Fruit fly (Drosophila melanogaster): Measurements from ENCODE around the gene Mst84B.
A peak's percentile ranks its signal among the peaks of the same experiment; 100 is the strongest.

The Mst84B gene

dm6 chr3R:7067092-7067491 is 5.1 kb downstream of the Mst84B start, which contains the start of the genes CG1105 and CG1965 (continued):
- no peak for TF ChIP-seq CG13894 (tag; optimal IDR thresholded peaks at IDR 0.05)
- TF ChIP-seq ash1 (GFP tag; optimal IDR thresholded peaks at IDR 0.05): peak; percentile 45
- TF ChIP-seq Ets97D (GFP tag; optimal IDR thresholded peaks at IDR 0.05): peak; percentile 93
- peak; percentile 62 for TF ChIP-seq CG17802 (tag; optimal IDR thresholded peaks at IDR 0.05)
- peak; percentile 92 for TF ChIP-seq grau (tag; optimal IDR thresholded peaks at IDR 0.05)
- peak; percentile 99 for TF ChIP-seq unc-4 (GFP tag; IDR thresholded peaks at IDR 0.05; ENCODE audit: partially characterized antibody)
- peak; percentile 85 for TF ChIP-seq CG11560 (tag; IDR thresholded peaks at IDR 0.05)
- TF ChIP-seq jing (GFP tag; optimal IDR thresholded peaks at IDR 0.05): peak; percentile 78
- TF ChIP-seq nerfin-2 (GFP tag; IDR thresholded peaks at IDR 0.05; ENCODE audit: partially characterized antibody): peak; percentile 94
- TF ChIP-seq CG11247 (GFP tag; IDR thresholded peaks at IDR 0.05): peak; percentile 93
- TF ChIP-seq CG7556 (GFP tag; optimal IDR thresholded peaks at IDR 0.05): peak; percentile 85
- TF ChIP-seq Bgb (GFP tag; IDR thresholded peaks at IDR 0.05; ENCODE audit: partially characterized antibody): peak; percentile 97
- TF ChIP-seq gro (GFP tag; optimal IDR thresholded peaks at IDR 0.05): peak; percentile 93
- TF ChIP-seq pb (GFP tag; optimal IDR thresholded peaks at IDR 0.05): peak; percentile 68
- peak; percentile 83 for TF ChIP-seq CG30020 (tag; optimal IDR thresholded peaks at IDR 0.05)
- peak; percentile 97 for TF ChIP-seq mam (GFP tag; optimal IDR thresholded peaks at IDR 0.05)
- TF ChIP-seq mirr (GFP tag; optimal IDR thresholded peaks at IDR 0.05): no peak
- TF ChIP-seq Nf-YA (GFP tag; IDR thresholded peaks at IDR 0.05): peak; percentile 77
- peak; percentile 88 for TF ChIP-seq Atf3 (GFP tag; optimal IDR thresholded peaks at IDR 0.05)
- TF ChIP-seq scrt (GFP tag; optimal IDR thresholded peaks at IDR 0.05): peak; percentile 77
- peak; percentile 91 for TF ChIP-seq slp2 (GFP tag; optimal IDR thresholded peaks at IDR 0.05)
- TF ChIP-seq org-1 (GFP tag; optimal IDR thresholded peaks at IDR 0.05): peak; percentile 54
- peak; percentile 94 for TF ChIP-seq CG9727 (GFP tag; optimal IDR thresholded peaks at IDR 0.05)
- peak; percentile 82 for TF ChIP-seq run (tag; optimal IDR thresholded peaks at IDR 0.05)
- TF ChIP-seq ase (GFP tag; IDR thresholded peaks at IDR 0.05): peak; percentile 91
- peak; percentile 92 for TF ChIP-seq Bteb2 (GFP tag; optimal IDR thresholded peaks at IDR 0.05)
- peak; percentile 94 for TF ChIP-seq CG13424 (tag; optimal IDR thresholded peaks at IDR 0.05)
- peak; percentile 92 to 95 for TF ChIP-seq chif (GFP tag; optimal IDR thresholded peaks at IDR 0.05)
- peak; percentile 83 for TF ChIP-seq CG2202 (tag; optimal IDR thresholded peaks at IDR 0.05)
- TF ChIP-seq CG18262 (tag; optimal IDR thresholded peaks at IDR 0.05): peak; percentile 90
- peak; percentile 71 for TF ChIP-seq CG6683 (GFP tag; optimal IDR thresholded peaks at IDR 0.05)
- peak; percentile 72 for TF ChIP-seq Jarid2 (GFP tag; optimal IDR thresholded peaks at IDR 0.05)
- peak; percentile 96 for TF ChIP-seq sisA (GFP tag; IDR thresholded peaks at IDR 0.05)
- 0 out of 2 replicates have a peak, but pooled peaks have one; percentile 28 for TF ChIP-seq ham (GFP tag; IDR thresholded peaks at IDR 0.05)
- peak; percentile 58 for TF ChIP-seq gfzf (GFP tag; optimal IDR thresholded peaks at IDR 0.05)
- peak; percentile 97 for TF ChIP-seq ind (GFP tag; optimal IDR thresholded peaks at IDR 0.05)
- peak; percentile 86 for TF ChIP-seq ap (GFP tag; IDR thresholded peaks at IDR 0.05)
- TF ChIP-seq inv (GFP tag; IDR thresholded peaks at IDR 0.05; ENCODE audit: partially characterized antibody): peak; percentile 99
- TF ChIP-seq CG32532 (GFP tag; IDR thresholded peaks at IDR 0.05): peak; percentile 96
- TF ChIP-seq CG16863 (GFP tag; optimal IDR thresholded peaks at IDR 0.05): peak; percentile 88
- peak; percentile 83 for TF ChIP-seq lbe (GFP tag; optimal IDR thresholded peaks at IDR 0.05)
- TF ChIP-seq bsh (GFP tag; optimal IDR thresholded peaks at IDR 0.05): peak in 1 of 2 experiments; percentile 91
- TF ChIP-seq seq (GFP tag; IDR thresholded peaks at IDR 0.05): peak; percentile 66
- peak; percentile 81 for TF ChIP-seq Poxn (GFP tag; IDR thresholded peaks at IDR 0.05)
- peak; percentile 96 for TF ChIP-seq CG34422 (GFP tag; IDR thresholded peaks at IDR 0.05)
- TF ChIP-seq tgo (GFP tag; IDR thresholded peaks at IDR 0.05): peak; percentile 93
- TF ChIP-seq en (GFP tag; optimal IDR thresholded peaks at IDR 0.05): peak; percentile 83
- peak; percentile 92 for TF ChIP-seq sug (tag; optimal IDR thresholded peaks at IDR 0.05)
- TF ChIP-seq CG4854 (GFP tag; optimal IDR thresholded peaks at IDR 0.05): peak; percentile 89
- peak; percentile 88 for TF ChIP-seq Awh (GFP tag; IDR thresholded peaks at IDR 0.05)
- no peak for TF ChIP-seq oc (tag; optimal IDR thresholded peaks at IDR 0.05)

Data from whole organism, embryonic.